Fruit fly (Drosophila melanogaster) whole organism, prepupa: ENCODE results near the gene Amacr.

Experiments used
- Blimp-1 ChIP-seq: fragments of 200-800 bp; sonication (Bioruptor generic); optimal IDR thresholded peaks from 3 replicates; lab custom pipeline; 2017; ENCODE audit warnings: missing biosample characterization, missing genetic modification characterization, mild to moderate bottlenecking, moderate library complexity, missing genetic modification reagents
- CG10631 ChIP-seq: fragments of 200-800 bp; sonication (Bioruptor generic); optimal IDR thresholded peaks from 2 replicates; lab custom pipeline; 2016; ENCODE audit warnings: missing biosample characterization, missing genetic modification characterization
- CG10669 ChIP-seq: fragments of 200-800 bp; sonication (Bioruptor generic); optimal IDR thresholded peaks from 3 replicates; lab custom pipeline; 2018; ENCODE audit warnings: missing biosample characterization, mild to moderate bottlenecking, missing genetic modification characterization, moderate library complexity
- CG11294 ChIP-seq: fragments of 200-800 bp; sonication (Bioruptor generic); IDR thresholded peaks from 2 replicates; pipeline ENCODE4 v1.3.6; 2022; ENCODE audit warnings: missing biosample characterization, missing genetic modification characterization
- CG11762 ChIP-seq: fragments of 200-800 bp; sonication (Bioruptor generic); optimal IDR thresholded peaks from 3 replicates; lab custom pipeline; 2016; ENCODE audit warnings: missing biosample characterization, missing genetic modification characterization; ENCODE audit not compliant: insufficient read depth
- CG11902 ChIP-seq: fragments of 200-800 bp; sonication (Bioruptor generic); optimal IDR thresholded peaks from 3 replicates; lab custom pipeline; 2016; ENCODE audit warnings: missing biosample characterization, missing genetic modification characterization
- CG1621 ChIP-seq: fragments of 200-800 bp; sonication (Bioruptor generic); optimal IDR thresholded peaks from 3 replicates; lab custom pipeline; 2018; ENCODE audit warnings: missing biosample characterization, mild to moderate bottlenecking, missing genetic modification characterization
- CG16779 ChIP-seq: fragments of 200-800 bp; sonication (Bioruptor generic); optimal IDR thresholded peaks from 3 replicates; lab custom pipeline; 2017; ENCODE audit warnings: missing biosample characterization, mild to moderate bottlenecking, missing genetic modification characterization
- CG3032 ChIP-seq: fragments of 200-800 bp; optimal IDR thresholded peaks from 2 replicates; lab custom pipeline; 2019; ENCODE audit warnings: missing biosample characterization, mild to moderate bottlenecking, missing genetic modification characterization, moderate library complexity
- CG31627 ChIP-seq: fragments of 200-800 bp; sonication (Bioruptor generic); optimal IDR thresholded peaks from 3 replicates; lab custom pipeline; 2016; ENCODE audit warnings: missing biosample characterization, missing genetic modification characterization
- CG32006 ChIP-seq: fragments of 200-800 bp; sonication (Bioruptor generic); optimal IDR thresholded peaks from 3 replicates; lab custom pipeline; 2017; ENCODE audit warnings: missing biosample characterization, mild to moderate bottlenecking, missing genetic modification characterization
- CG34406 ChIP-seq: fragments of 200-800 bp; sonication (Bioruptor generic); optimal IDR thresholded peaks from 3 replicates; lab custom pipeline; 2016; ENCODE audit warnings: missing biosample characterization, missing genetic modification characterization
- CG3919 ChIP-seq: fragments of 200-800 bp; sonication (Bioruptor generic); optimal IDR thresholded peaks from 3 replicates; lab custom pipeline; 2016; ENCODE audit warnings: missing biosample characterization, missing genetic modification characterization
- CG4318 ChIP-seq: fragments of 200-800 bp; sonication (Bioruptor generic); optimal IDR thresholded peaks from 3 replicates; lab custom pipeline; 2017; ENCODE audit warnings: missing biosample characterization, mild to moderate bottlenecking, missing genetic modification characterization
- CG6163 ChIP-seq: fragments of 200-800 bp; sonication (Bioruptor generic); IDR thresholded peaks from 3 replicates; pipeline ENCODE4 v1.3.6; 2022; ENCODE audit warnings: missing biosample characterization, missing genetic modification characterization
- CG6276 ChIP-seq: fragments of 200-800 bp; sonication (Bioruptor generic); optimal IDR thresholded peaks from 2 replicates; lab custom pipeline; 2017; ENCODE audit warnings: missing biosample characterization, mild to moderate bottlenecking, missing genetic modification characterization
- CG6792 ChIP-seq: fragments of 200-800 bp; sonication (Bioruptor generic); optimal IDR thresholded peaks from 3 replicates; lab custom pipeline; 2016; ENCODE audit warnings: missing biosample characterization, missing genetic modification characterization
- CG6854 ChIP-seq: fragments of 200-800 bp; sonication (Bioruptor generic); optimal IDR thresholded peaks from 2 replicates; lab custom pipeline; 2017; ENCODE audit warnings: missing biosample characterization, mild to moderate bottlenecking, missing genetic modification characterization
- CG7368 ChIP-seq: fragments of 200-800 bp; sonication (Bioruptor generic); optimal IDR thresholded peaks from 3 replicates; lab custom pipeline; 2016; ENCODE audit warnings: missing biosample characterization, missing genetic modification characterization
- CG8119 ChIP-seq: fragments of 200-800 bp; sonication (Bioruptor generic); IDR thresholded peaks from 3 replicates; pipeline ENCODE4 v1.3.6; 2022; ENCODE audit warnings: missing biosample characterization, missing genetic modification characterization
- Eip75B ChIP-seq: fragments of 200-800 bp; sonication (Bioruptor generic); optimal IDR thresholded peaks from 3 replicates; lab custom pipeline; 2016; ENCODE audit warnings: missing biosample characterization, missing genetic modification characterization
- Eip78C ChIP-seq: fragments of 200-800 bp; sonication (Bioruptor generic); peaks from one replicate; lab custom pipeline; 2016; ENCODE audit warnings: missing biosample characterization, missing genetic modification characterization
- Eip93F ChIP-seq: fragments of 200-800 bp; sonication (Bioruptor generic); optimal IDR thresholded peaks from 2 replicates; lab custom pipeline; 2016; ENCODE audit warnings: missing biosample characterization, mild to moderate bottlenecking, missing genetic modification characterization
- Ets21C ChIP-seq: fragments of 200-800 bp; sonication (Bioruptor generic); optimal IDR thresholded peaks from 3 replicates; lab custom pipeline; 2016; ENCODE audit warnings: missing biosample characterization, missing genetic modification characterization
- Ets96B ChIP-seq: fragments of 200-800 bp; optimal IDR thresholded peaks from 2 replicates; lab custom pipeline; 2019; ENCODE audit warnings: missing biosample characterization, mild to moderate bottlenecking, missing genetic modification characterization, moderate library complexity
- Gug ChIP-seq: fragments of 200-800 bp; sonication (Bioruptor generic); IDR thresholded peaks from 2 replicates; pipeline ENCODE4 v1.3.6; 2022; ENCODE audit warnings: missing biosample characterization, missing genetic modification characterization
- Hr39 ChIP-seq: fragments of 200-800 bp; sonication (Bioruptor generic); optimal IDR thresholded peaks from 2 replicates; lab custom pipeline; 2016; ENCODE audit warnings: missing biosample characterization, missing genetic modification characterization
- Hr4 ChIP-seq: fragments of 200-800 bp; sonication (Bioruptor generic); optimal IDR thresholded peaks from 3 replicates; lab custom pipeline; 2016; ENCODE audit warnings: missing biosample characterization, missing genetic modification characterization
- Lpt ChIP-seq: fragments of 200-800 bp; sonication (Bioruptor generic); optimal IDR thresholded peaks from 3 replicates; lab custom pipeline; 2016; ENCODE audit warnings: missing biosample characterization, missing genetic modification characterization
- Met ChIP-seq: fragments of 200-800 bp; sonication (Bioruptor generic); optimal IDR thresholded peaks from 3 replicates; lab custom pipeline; 2016; ENCODE audit warnings: missing biosample characterization, missing genetic modification characterization
- OdsH ChIP-seq: fragments of 200-800 bp; sonication (Bioruptor generic); optimal IDR thresholded peaks from 3 replicates; lab custom pipeline; 2016; ENCODE audit warnings: missing biosample characterization, missing genetic modification characterization
- Smox ChIP-seq: fragments of 200-800 bp; sonication (Bioruptor generic); optimal IDR thresholded peaks from 3 replicates; lab custom pipeline; 2016; ENCODE audit warnings: missing biosample characterization, missing genetic modification characterization
- Sox14 ChIP-seq: fragments of 200-800 bp; sonication (Bioruptor generic); optimal IDR thresholded peaks from 3 replicates; lab custom pipeline; 2016; ENCODE audit warnings: missing biosample characterization, missing genetic modification characterization
- achi ChIP-seq: fragments of 200-800 bp; sonication (Bioruptor generic); optimal IDR thresholded peaks from 3 replicates; lab custom pipeline; 2016; ENCODE audit warnings: missing biosample characterization, missing genetic modification characterization
- acj6 ChIP-seq: fragments of 200-800 bp; sonication (Bioruptor generic); optimal IDR thresholded peaks from 3 replicates; lab custom pipeline; 2016; ENCODE audit warnings: missing biosample characterization, missing genetic modification characterization
- cyc ChIP-seq: fragments of 200-800 bp; sonication (Bioruptor generic); optimal IDR thresholded peaks from 3 replicates; lab custom pipeline; 2016; ENCODE audit warnings: missing biosample characterization, missing genetic modification characterization
- dac ChIP-seq: fragments of 200-800 bp; sonication (Bioruptor generic); optimal IDR thresholded peaks from 2 replicates; lab custom pipeline; 2017; ENCODE audit warnings: missing biosample characterization, mild to moderate bottlenecking, missing genetic modification characterization
- dsx ChIP-seq: fragments of 200-800 bp; optimal IDR thresholded peaks from 3 replicates; lab custom pipeline; 2019; ENCODE audit warnings: missing biosample characterization, mild to moderate bottlenecking, missing genetic modification characterization, moderate library complexity; ENCODE audit not compliant: poor library complexity, severe bottlenecking
- eg ChIP-seq: fragments of 200-800 bp; sonication (Bioruptor generic); IDR thresholded peaks from 3 replicates; pipeline ENCODE4 v1.3.6; 2022; ENCODE audit warnings: missing biosample characterization, missing genetic modification characterization
- esn ChIP-seq: fragments of 200-800 bp; sonication (Bioruptor generic); optimal IDR thresholded peaks from 2 replicates; lab custom pipeline; 2016; ENCODE audit warnings: missing biosample characterization, mild to moderate bottlenecking, missing genetic modification characterization, moderate library complexity
- fd59A ChIP-seq: fragments of 200-800 bp; sonication (Bioruptor generic); optimal IDR thresholded peaks from 2 replicates; lab custom pipeline; 2017; ENCODE audit warnings: missing biosample characterization, mild to moderate bottlenecking, missing genetic modification characterization, missing genetic modification reagents
- fd85E ChIP-seq: fragments of 200-800 bp; sonication (Bioruptor generic); optimal IDR thresholded peaks from 3 replicates; lab custom pipeline; 2016; ENCODE audit warnings: missing biosample characterization, missing genetic modification characterization
- fkh ChIP-seq: fragments of 200-800 bp; sonication (Bioruptor generic); optimal IDR thresholded peaks from 3 replicates; lab custom pipeline; 2017; ENCODE audit warnings: missing biosample characterization, mild to moderate bottlenecking, missing genetic modification characterization, moderate library complexity
- lz ChIP-seq: fragments of 200-800 bp; sonication (Bioruptor generic); optimal IDR thresholded peaks from 3 replicates; lab custom pipeline; 2016; ENCODE audit warnings: missing biosample characterization, missing genetic modification characterization
- net ChIP-seq: fragments of 200-800 bp; sonication (Bioruptor generic); optimal IDR thresholded peaks from 3 replicates; lab custom pipeline; 2016; ENCODE audit warnings: missing biosample characterization, missing genetic modification characterization
- pdm3 ChIP-seq: fragments of 200-800 bp; sonication (Bioruptor generic); optimal IDR thresholded peaks from 3 replicates; lab custom pipeline; 2016; ENCODE audit warnings: missing biosample characterization, missing genetic modification characterization
- salr ChIP-seq, 2 experiments: fragments of 200-800 bp; sonication (Bioruptor generic); optimal IDR thresholded peaks; 3 replicates each; lab custom pipeline; 2016 to 2018; ENCODE audit warnings: missing biosample characterization in 2 of 2, missing genetic modification characterization in 2 of 2, mild to moderate bottlenecking in 1 of 2
- ss ChIP-seq, 2 experiments: fragments of 200-800 bp; sonication (Bioruptor generic); optimal IDR thresholded peaks; 2 replicates in 1 of 2; 3 replicates in 1 of 2; lab custom pipeline; 2017 to 2018; ENCODE audit warnings: mild to moderate bottlenecking in 2 of 2, missing biosample characterization in 2 of 2, missing genetic modification characterization in 2 of 2, moderate library complexity in 1 of 2
- svp ChIP-seq: fragments of 200-800 bp; sonication (Bioruptor generic); peaks from one replicate; lab custom pipeline; 2016; ENCODE audit warnings: missing biosample characterization, missing genetic modification characterization
- topi ChIP-seq: fragments of 200-800 bp; sonication (Bioruptor generic); optimal IDR thresholded peaks from 3 replicates; lab custom pipeline; 2016; ENCODE audit warnings: missing biosample characterization, missing genetic modification characterization
- vri ChIP-seq: fragments of 200-800 bp; sonication (Bioruptor generic); optimal IDR thresholded peaks from 3 replicates; lab custom pipeline; 2016; ENCODE audit warnings: missing biosample characterization, mild to moderate bottlenecking, missing genetic modification characterization

Gene Amacr

DNA sequence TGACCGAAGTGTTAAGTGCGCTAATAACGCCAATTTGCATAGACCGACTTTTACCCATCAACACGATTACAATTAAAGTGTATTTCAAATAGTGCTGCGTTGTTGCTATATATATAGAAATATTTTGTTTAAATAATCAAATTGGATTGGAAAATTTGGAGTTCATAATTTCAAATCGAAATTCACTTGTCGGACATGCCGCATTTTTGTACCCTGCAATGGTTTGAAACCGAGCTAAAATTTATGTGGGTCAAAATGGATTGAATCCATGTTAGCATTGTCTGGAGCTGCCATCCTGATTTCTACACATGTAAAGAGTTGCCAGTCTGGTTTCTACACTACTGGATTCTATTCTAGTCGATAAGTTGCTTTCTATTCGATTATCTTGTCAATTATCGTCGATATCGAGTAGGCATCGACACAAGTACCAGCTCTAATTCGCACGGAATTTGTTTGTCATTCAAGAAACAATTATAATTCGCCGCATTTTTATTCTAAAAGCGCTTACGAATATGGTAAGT lies 35.2 kb upstream of the Amacr start, which contains the start of gene Pomp:
TSS of gene Pomp (plus strand) at position 386 of the 521 bp plus-strand sequence.
- TF ChIP-seq cyc (peak; percentile 71), eg (GFP tag; lab: Robert Waterston, UW) (peak; percentile 87), CG7368 (GFP tag; lab: Kevin White, UChicago) (peak; percentile 74), CG8119 (peak; percentile 73; the same call in 2 of the 3 replicates), Eip75B (GFP tag; lab: Kevin White, UChicago) (peak; percentile 94), Hr39 (GFP tag; lab: Kevin White, UChicago) (peak; percentile 64), Ets21C (GFP tag; lab: Kevin White, UChicago) (peak; percentile 52), CG34406 (GFP tag; lab: Kevin White, UChicago) (peak; percentile 73), CG10631 (GFP tag; lab: Kevin White, UChicago) (peak; percentile 68), CG1621 (tag; lab: Kevin White, UChicago) (peak; percentile 16), CG6276 (GFP tag; lab: Kevin White, UChicago) (no peak), dsx (GFP tag; lab: Kevin White, UChicago) (no peak), Blimp-1 (GFP tag; lab: Kevin White, UChicago) (peak; percentile 42), fd59A (GFP tag; lab: Kevin White, UChicago) (peak; percentile 3), Met (GFP tag; lab: Kevin White, UChicago) (peak; percentile 69), CG31627 (peak; percentile 70), CG6163 (GFP tag; lab: Robert Waterston, UW) (peak; percentile 70), CG16779 (tag; lab: Kevin White, UChicago) (no peak), CG11762 (GFP tag; lab: Kevin White, UChicago) (peak; percentile 51), Eip93F (peak; percentile 53), OdsH (peak; percentile 80), lz (GFP tag; lab: Kevin White, UChicago) (peak; percentile 66), net (GFP tag; lab: Kevin White, UChicago) (peak; percentile 75), achi (GFP tag; lab: Kevin White, UChicago) (peak; percentile 69), pdm3 (GFP tag; lab: Kevin White, UChicago) (peak; percentile 71), CG11902 (GFP tag; lab: Kevin White, UChicago) (peak; percentile 54), CG32006 (GFP tag; lab: Kevin White, UChicago) (peak; percentile 75), CG4318 (GFP tag; lab: Kevin White, UChicago) (peak; percentile 49), CG3032 (tag; lab: Kevin White, UChicago) (peak; percentile 68), Lpt (GFP tag; lab: Kevin White, UChicago) (peak; percentile 59), dac (peak; percentile 56), Ets96B (peak; percentile 56), CG3919 (GFP tag; lab: Kevin White, UChicago) (peak; percentile 84), fd85E (GFP tag; lab: Kevin White, UChicago) (peak; percentile 39), vri (peak; percentile 61), CG10669 (peak; percentile 62), salr (GFP tag; optimal IDR thresholded peaks at IDR 0.05; lab: Kevin White, UChicago) (peak; percentile 6 to 22), CG6854 (GFP tag; lab: Kevin White, UChicago) (no peak), svp (peak; percentile 84), CG11294 (GFP tag; lab: Robert Waterston, UW) (peak; percentile 51; the same call in 1 of the 2 replicates), Gug (GFP tag; lab: Robert Waterston, UW) (peak; percentile 28; the same call in 1 of the 2 replicates), ss (GFP tag; optimal IDR thresholded peaks at IDR 0.05; lab: Kevin White, UChicago) (peak in 1 of 2 experiments; percentile 13), Hr4 (GFP tag; lab: Kevin White, UChicago) (peak; percentile 75), topi (peak; percentile 74), Smox (GFP tag; lab: Kevin White, UChicago) (peak; percentile 75), acj6 (GFP tag; lab: Kevin White, UChicago) (peak; percentile 77), CG6792 (GFP tag; lab: Kevin White, UChicago) (peak; percentile 62), Sox14 (GFP tag; lab: Kevin White, UChicago) (peak; percentile 53), fkh (GFP tag; lab: Kevin White, UChicago) (no peak), esn (GFP tag; lab: Kevin White, UChicago) (peak; percentile 82), Eip78C (GFP tag; lab: Kevin White, UChicago) (peak; percentile 93)
